Worm (Caenorhabditis elegans): ENCODE measurements around the gene ZK6.8.

DNA sequence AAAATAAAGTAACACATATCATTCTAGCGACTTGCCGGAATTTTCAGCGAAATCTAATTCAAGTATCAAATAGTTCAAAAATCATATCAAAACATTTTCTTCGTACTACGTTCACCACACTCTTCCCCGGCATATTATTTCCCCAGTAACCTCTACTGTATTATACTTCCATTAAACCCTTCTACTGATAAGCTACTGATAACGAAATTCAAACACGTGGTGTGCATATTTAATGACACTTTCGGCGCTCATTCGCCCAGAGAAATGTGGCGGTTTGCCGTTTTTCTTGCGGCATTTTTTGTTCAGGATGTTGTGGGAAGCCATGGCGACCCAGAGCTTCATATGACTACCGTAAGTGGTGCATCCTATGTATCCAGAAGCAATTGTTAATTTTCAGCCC is 3.8 kb downstream of the ZK6.8 start, which contains the start of gene lipl-5:
- no peak for TF ChIP-seq ama-1 (optimal IDR thresholded peaks at IDR 0.05)
- TF ChIP-seq daf-12 (tag; optimal IDR thresholded peaks at IDR 0.05), result no peak
- TF ChIP-seq nfya-1 (tag; optimal IDR thresholded peaks at IDR 0.05; ENCODE audit: insufficient read depth), result no peak
- TF ChIP-seq ceh-28 (tag; optimal IDR thresholded peaks at IDR 0.05), result no peak
- no peak for TF ChIP-seq ztf-11 (tag; optimal IDR thresholded peaks at IDR 0.05)
- no peak for TF ChIP-seq nhr-76 (tag; optimal IDR thresholded peaks at IDR 0.05)
- no peak for TF ChIP-seq lin-15B (tag; optimal IDR thresholded peaks at IDR 0.05)
- no peak for TF ChIP-seq nhr-43 (tag; optimal IDR thresholded peaks at IDR 0.05; ENCODE audit: poor library complexity, severe bottlenecking)
- TF ChIP-seq tbx-2 (tag; optimal IDR thresholded peaks at IDR 0.05), result no peak

Data from whole organism, L3 larva.